Worm (Caenorhabditis elegans) whole organism, L3 larva: ENCODE results near the gene C03E10.3.

Experiments used
- R02D3.7 ChIP-seq: fragments of 150-350 bp; optimal IDR thresholded peaks from 2 replicates; lab custom pipeline; 2014; ENCODE audit warnings: missing biosample characterization, missing genetic modification characterization
- ceh-28 ChIP-seq: fragments of 150-350 bp; optimal IDR thresholded peaks from 2 replicates; lab custom pipeline; 2014; ENCODE audit warnings: missing biosample characterization, missing genetic modification reagents, missing genetic modification characterization
- elt-1 ChIP-seq: fragments of 150-350 bp; optimal IDR thresholded peaks from 2 replicates; lab custom pipeline; 2014; ENCODE audit warnings: missing biosample characterization, missing genetic modification characterization
- lin-39 ChIP-seq: fragments of 150-350 bp; optimal IDR thresholded peaks from 2 replicates; lab custom pipeline; 2018; ENCODE audit warnings: missing biosample characterization, missing genetic modification reagents, missing genetic modification characterization
- nhr-12 ChIP-seq: fragments of 150-350 bp; optimal IDR thresholded peaks from 2 replicates; lab custom pipeline; 2014; ENCODE audit warnings: missing biosample characterization, missing genetic modification characterization
- nhr-28 ChIP-seq: fragments of 150-350 bp; optimal IDR thresholded peaks from 2 replicates; lab custom pipeline; 2014; ENCODE audit warnings: missing biosample characterization, missing genetic modification characterization
- skn-1 ChIP-seq: fragments of 150-350 bp; optimal IDR thresholded peaks from 2 replicates; lab custom pipeline; 2014; ENCODE audit warnings: missing biosample characterization, missing genetic modification characterization
- tbx-2 ChIP-seq: sonication (generic microtip); optimal IDR thresholded peaks from 2 replicates; lab custom pipeline; 2016; ENCODE audit warnings: mild to moderate bottlenecking, missing genetic modification characterization, missing compliant biosample characterization
- unc-62 ChIP-seq: fragments of 150-350 bp; sonication (generic microtip); optimal IDR thresholded peaks from 4 replicates; lab custom pipeline; 2014; ENCODE audit warnings: missing biosample characterization, missing genetic modification reagents, missing genetic modification characterization
- ztf-11 ChIP-seq: fragments of 150-350 bp; optimal IDR thresholded peaks from 2 replicates; lab custom pipeline; 2014; ENCODE audit warnings: missing biosample characterization, missing genetic modification characterization

DNA sequence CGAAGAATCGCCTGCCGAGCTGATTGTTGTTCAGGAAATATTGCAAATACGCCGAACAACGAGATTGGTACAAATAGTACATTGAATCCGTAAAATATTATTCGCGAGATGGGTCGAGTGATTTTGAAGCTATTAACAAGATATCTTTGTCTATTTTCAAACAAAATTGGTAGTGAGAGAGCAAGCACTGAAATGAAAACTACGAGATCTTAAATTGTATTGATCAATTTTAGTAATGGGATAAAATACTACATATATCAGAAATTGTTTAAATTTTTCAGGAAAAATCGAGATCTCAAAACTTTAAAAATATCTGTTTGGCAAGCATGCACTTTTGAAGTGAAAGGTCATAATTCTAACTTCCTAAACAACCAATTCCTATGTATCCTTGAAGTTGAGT, 18.0 kb downstream of the C03E10.3 start:
- TF ChIP-seq R02D3.7 = no peak
- TF ChIP-seq tbx-2 = no peak
- no peak for TF ChIP-seq lin-39 (tag; lab: Kevin White, UChicago)
- no peak for TF ChIP-seq elt-1
- TF ChIP-seq nhr-28 (tag; lab: Kevin White, UChicago) = no peak
- TF ChIP-seq ceh-28 = no peak
- no peak for TF ChIP-seq ztf-11 (tag; lab: Kevin White, UChicago)
- no peak for TF ChIP-seq nhr-12 (tag; lab: Kevin White, UChicago)
- no peak for TF ChIP-seq unc-62 (GFP tag; lab: Kevin White, UChicago)
- no peak for TF ChIP-seq skn-1 (tag; lab: Kevin White, UChicago)
